Fruit fly (Drosophila melanogaster): ENCODE results near the gene CheB93a.

The CheB93a gene

DNA sequence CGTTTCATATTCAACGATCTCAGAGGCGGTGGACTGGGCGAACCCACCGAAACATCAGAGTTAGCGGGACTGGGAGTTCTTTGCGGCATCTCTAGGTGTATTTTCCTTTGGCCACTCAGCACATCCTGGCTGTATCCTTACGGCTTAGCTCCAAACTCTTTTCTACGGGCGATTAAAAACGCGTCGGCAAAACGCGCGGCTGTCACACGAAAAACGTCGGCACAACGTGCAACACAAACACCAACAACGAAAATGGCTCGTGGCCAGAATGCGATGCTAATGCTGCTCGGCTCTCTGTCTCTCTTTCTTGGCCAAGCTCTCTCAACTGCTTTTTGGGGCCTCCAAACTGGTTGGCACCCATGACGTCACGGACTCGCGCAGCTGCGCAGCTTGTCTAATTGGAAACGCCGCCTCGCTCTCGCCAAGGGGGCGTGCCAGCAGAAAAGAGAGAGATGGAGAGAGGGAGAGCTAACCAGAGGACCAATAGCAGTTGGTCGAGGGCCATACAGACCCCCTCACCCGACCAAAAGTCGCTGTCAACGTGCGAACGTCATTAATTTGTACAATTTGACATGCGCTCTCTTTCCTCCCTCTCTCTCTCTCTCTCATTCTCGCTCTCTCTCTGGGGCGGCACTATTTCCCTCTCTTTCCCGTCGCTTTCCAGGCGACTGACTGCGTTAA lies 26.8 kb downstream of the CheB93a start, which contains the start of gene lbl:
lbl (minus strand) TSS at position 255 of the 681 bp plus-strand sequence.
- TF ChIP-seq woc (GFP tag; optimal IDR thresholded peaks at IDR 0.05) (no peak), dl (GFP tag; optimal IDR thresholded peaks at IDR 0.05; ENCODE audit: insufficient read depth in 1 of 2, partially characterized antibody in 2 of 2) (peak in 1 of 2 experiments; percentile 55), tai (GFP tag; optimal IDR thresholded peaks at IDR 0.05) (no peak), h (GFP tag; optimal IDR thresholded peaks at IDR 0.05) (no peak), lola (GFP tag; optimal IDR thresholded peaks at IDR 0.05) (no peak), Vsx2 (GFP tag; optimal IDR thresholded peaks at IDR 0.05; ENCODE audit: partially characterized antibody) (peak; percentile 73), Dif (GFP tag; optimal IDR thresholded peaks at IDR 0.05; ENCODE audit: partially characterized antibody) (peak; percentile 73)

DNA sequence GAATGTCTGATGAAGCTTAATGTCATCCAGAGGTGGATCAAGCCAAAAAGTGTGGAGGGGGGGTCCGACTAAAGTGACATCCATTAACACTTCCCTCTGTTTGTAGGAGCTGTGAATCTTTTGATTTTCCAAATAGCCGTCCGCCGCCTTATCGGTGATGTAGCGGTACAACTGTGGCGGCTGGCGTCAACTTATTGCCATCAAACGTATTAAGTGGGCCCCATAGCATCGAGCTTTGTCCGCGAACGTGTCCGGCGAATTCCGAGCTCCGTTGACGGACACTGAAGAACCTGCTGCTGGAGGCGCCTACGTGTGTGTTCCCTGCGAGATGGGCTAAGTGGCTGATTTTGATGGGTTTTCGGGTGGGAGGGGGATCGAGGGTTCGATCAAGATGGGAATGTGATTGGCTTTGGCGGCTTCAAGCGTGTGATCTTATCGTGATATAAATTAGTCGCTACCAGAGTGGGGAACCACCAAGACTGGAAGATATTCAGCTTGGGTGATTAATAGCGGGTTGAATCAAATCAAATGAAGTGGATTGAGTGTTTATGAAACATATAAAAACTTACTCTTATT lies 30.4 kb downstream of the CheB93a start:
- TF ChIP-seq Jra (GFP tag; optimal IDR thresholded peaks at IDR 0.05) (no peak), dl (GFP tag; optimal IDR thresholded peaks at IDR 0.05; ENCODE audit: insufficient read depth in 1 of 2, partially characterized antibody in 2 of 2) (no peak), Mio (GFP tag; optimal IDR thresholded peaks at IDR 0.05) (no peak), OdsH (GFP tag; optimal IDR thresholded peaks at IDR 0.05) (no peak), Myc (optimal IDR thresholded peaks at IDR 0.05) (no peak), jim (GFP tag; optimal IDR thresholded peaks at IDR 0.05) (no peak)

- TF ChIP-seq OdsH (GFP tag; optimal IDR thresholded peaks at IDR 0.05) (no peak), foxo (GFP tag; optimal IDR thresholded peaks at IDR 0.05) (no peak), pan (optimal IDR thresholded peaks at IDR 0.05) (no peak), usp (GFP tag; optimal IDR thresholded peaks at IDR 0.05) (no peak), woc (GFP tag; optimal IDR thresholded peaks at IDR 0.05) (no peak), Vsx2 (GFP tag; optimal IDR thresholded peaks at IDR 0.05; ENCODE audit: partially characterized antibody) (no peak), dl (GFP tag; optimal IDR thresholded peaks at IDR 0.05; ENCODE audit: insufficient read depth in 1 of 2, partially characterized antibody in 2 of 2) (no peak), Jra (GFP tag; optimal IDR thresholded peaks at IDR 0.05) (no peak), sv (GFP tag; optimal IDR thresholded peaks at IDR 0.05) (no peak), br (GFP tag; optimal IDR thresholded peaks at IDR 0.05) (no peak), Abd-B (GFP tag; optimal IDR thresholded peaks at IDR 0.05) (no peak)
Observed at dm6 chr3R:21440102-21440501, 32.9 kb downstream of the CheB93a start.

DNA sequence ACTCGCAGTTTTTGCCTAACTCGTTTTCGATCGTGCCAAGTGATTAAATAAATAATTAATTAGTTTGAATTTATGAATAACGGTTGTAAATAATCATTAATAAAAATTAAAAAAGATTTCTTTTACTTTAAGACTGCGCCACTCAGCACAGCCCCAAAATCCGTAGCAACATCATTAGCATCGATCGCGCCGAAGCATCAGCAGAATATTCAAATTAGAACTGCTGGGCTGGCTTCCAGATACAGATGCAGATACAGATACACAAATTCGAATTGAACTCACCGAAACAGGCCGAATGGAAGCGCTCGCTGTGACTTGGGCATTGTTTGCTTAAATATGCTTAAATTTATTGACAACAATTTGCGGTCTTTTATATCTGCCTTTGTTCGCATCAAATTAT lies 33.5 kb downstream of the CheB93a start:
- TF ChIP-seq jim (GFP tag; optimal IDR thresholded peaks at IDR 0.05) (no peak), rgr (GFP tag; optimal IDR thresholded peaks at IDR 0.05) (no peak), HLH106 (tag; optimal IDR thresholded peaks at IDR 0.05) (no peak), h (GFP tag; optimal IDR thresholded peaks at IDR 0.05) (no peak), GATAd (GFP tag; optimal IDR thresholded peaks at IDR 0.05) (no peak), Rel (GFP tag; optimal IDR thresholded peaks at IDR 0.05) (no peak), Rel (tag; optimal IDR thresholded peaks at IDR 0.05) (no peak), psq (GFP tag; optimal IDR thresholded peaks at IDR 0.05) (no peak), usp (GFP tag; optimal IDR thresholded peaks at IDR 0.05) (no peak), pan (optimal IDR thresholded peaks at IDR 0.05) (no peak), Jra (GFP tag; optimal IDR thresholded peaks at IDR 0.05) (no peak), CrebA (GFP tag; optimal IDR thresholded peaks at IDR 0.05; ENCODE audit: borderline replicate concordance) (no peak), Hr78 (GFP tag; optimal IDR thresholded peaks at IDR 0.05) (no peak), tai (GFP tag; optimal IDR thresholded peaks at IDR 0.05) (no peak), N (GFP tag; optimal IDR thresholded peaks at IDR 0.05) (no peak), dmrt93B (GFP tag; optimal IDR thresholded peaks at IDR 0.05) (no peak)

dm6 chr3R:21445327-21445726 lies 38.1 kb downstream of the CheB93a start:
- TF ChIP-seq rgr (GFP tag; optimal IDR thresholded peaks at IDR 0.05) (no peak), Dfd (GFP tag; optimal IDR thresholded peaks at IDR 0.05) (peak; percentile 91), jim (GFP tag; optimal IDR thresholded peaks at IDR 0.05) (no peak)

DNA sequence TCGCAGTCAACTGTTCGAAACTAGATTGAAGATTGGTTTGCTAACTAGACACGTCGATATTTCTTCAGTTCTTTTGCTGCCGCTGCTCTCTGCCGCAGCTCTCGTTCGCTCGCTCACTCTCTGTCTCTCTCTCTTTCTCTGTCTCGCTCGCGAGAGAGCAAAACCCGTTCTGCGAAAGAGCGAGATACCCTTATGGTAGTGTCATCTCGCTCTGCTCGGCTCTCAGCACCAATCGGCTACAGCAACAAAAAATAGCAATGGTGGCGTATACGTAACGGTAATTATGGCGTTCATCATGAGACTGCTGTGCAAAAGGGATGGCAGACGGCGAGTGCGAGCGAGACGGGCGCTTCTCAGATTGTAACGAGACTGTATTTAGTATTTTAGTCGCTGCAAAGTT lies 39.1 kb downstream of the CheB93a start, which contains the start of gene lbe:
lbe (minus strand) TSS at position 204 of the 400 bp plus-strand sequence.
- TF ChIP-seq dl (GFP tag; optimal IDR thresholded peaks at IDR 0.05; ENCODE audit: insufficient read depth in 1 of 2, partially characterized antibody in 2 of 2) (peak; percentile 48 to 73), Dif (GFP tag; optimal IDR thresholded peaks at IDR 0.05; ENCODE audit: partially characterized antibody) (peak; percentile 92), Jra (GFP tag; optimal IDR thresholded peaks at IDR 0.05) (no peak), CrebA (GFP tag; optimal IDR thresholded peaks at IDR 0.05; ENCODE audit: borderline replicate concordance) (no peak), sv (GFP tag; optimal IDR thresholded peaks at IDR 0.05) (no peak), foxo (GFP tag; optimal IDR thresholded peaks at IDR 0.05) (no peak), Hr78 (GFP tag; optimal IDR thresholded peaks at IDR 0.05) (no peak), GATAd (GFP tag; optimal IDR thresholded peaks at IDR 0.05) (no peak), Sp1 (GFP tag; optimal IDR thresholded peaks at IDR 0.05) (no peak), Rel (GFP tag; optimal IDR thresholded peaks at IDR 0.05) (no peak), Rel (tag; optimal IDR thresholded peaks at IDR 0.05) (no peak), Hr83 (GFP tag; optimal IDR thresholded peaks at IDR 0.05; ENCODE audit: poor library complexity, severe bottlenecking) (no peak), lola (GFP tag; optimal IDR thresholded peaks at IDR 0.05) (no peak), Vsx2 (GFP tag; optimal IDR thresholded peaks at IDR 0.05; ENCODE audit: partially characterized antibody) (peak; percentile 88), OdsH (GFP tag; optimal IDR thresholded peaks at IDR 0.05) (no peak), woc (GFP tag; optimal IDR thresholded peaks at IDR 0.05) (no peak), br (GFP tag; optimal IDR thresholded peaks at IDR 0.05) (no peak), dsf (GFP tag; optimal IDR thresholded peaks at IDR 0.05; ENCODE audit: borderline replicate concordance) (no peak)
